Fruit fly (Drosophila melanogaster): ENCODE data around the gene CG31546.

The CG31546 gene

DNA sequence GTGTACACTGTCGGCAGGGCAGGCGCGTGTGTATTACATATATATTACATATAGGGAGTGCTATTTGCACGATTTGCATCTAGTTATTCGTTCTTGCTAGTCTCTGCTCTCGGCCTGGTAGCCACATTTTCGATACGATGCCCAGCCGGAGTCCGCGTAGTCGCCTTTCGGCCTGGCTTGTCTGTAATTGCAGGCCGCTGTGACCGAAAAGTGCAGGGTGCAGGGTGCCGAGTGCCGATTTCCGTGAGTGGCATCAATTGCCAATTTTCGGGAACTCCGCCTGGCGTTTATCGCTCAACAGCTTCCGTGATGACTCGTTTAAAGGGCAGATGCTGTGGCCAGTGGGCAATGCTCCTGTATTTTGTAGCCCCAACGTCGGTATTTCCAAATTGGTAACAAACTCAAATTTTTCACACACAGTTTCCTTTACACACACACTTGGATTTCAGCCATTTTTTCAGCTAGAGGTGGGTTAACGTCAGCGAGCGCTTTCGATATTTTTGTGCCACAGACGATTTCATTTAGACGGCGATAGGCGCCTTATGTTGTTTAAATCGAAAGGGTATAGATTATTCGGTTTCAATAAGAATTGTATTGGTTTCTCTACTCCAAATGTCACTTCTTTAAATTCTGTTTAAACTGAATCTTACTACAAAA, 47.4 kb downstream of the CG31546 start, which contains the start of gene CG2926 (continued):
- TF ChIP-seq NfI (GFP tag; optimal IDR thresholded peaks at IDR 0.05) (no peak), CG18599 (GFP tag; optimal IDR thresholded peaks at IDR 0.05) (no peak), CG17361 (GFP tag; IDR thresholded peaks at IDR 0.05) (no peak), ac (GFP tag; optimal IDR thresholded peaks at IDR 0.05) (no peak), HmgZ (tag; optimal IDR thresholded peaks at IDR 0.05) (peak; percentile 68), tio (GFP tag; optimal IDR thresholded peaks at IDR 0.05) (no peak), rib (GFP tag; IDR thresholded peaks at IDR 0.05) (peak; percentile 57), CTCF (GFP tag; optimal IDR thresholded peaks at IDR 0.05) (no peak), Rx (GFP tag; IDR thresholded peaks at IDR 0.05) (no peak), CG15011 (GFP tag; optimal IDR thresholded peaks at IDR 0.05) (no peak), tap (tag; optimal IDR thresholded peaks at IDR 0.05) (no peak), Nf-YB (GFP tag; optimal IDR thresholded peaks at IDR 0.05) (no peak), mam (GFP tag; optimal IDR thresholded peaks at IDR 0.05) (peak; percentile 70), Sin3A (optimal IDR thresholded peaks at IDR 0.05) (peak; percentile 45), br (optimal IDR thresholded peaks at IDR 0.05) (no peak), gfzf (GFP tag; optimal IDR thresholded peaks at IDR 0.05) (peak; percentile 26), Kr (GFP tag; optimal IDR thresholded peaks at IDR 0.05) (no peak), Hr78 (GFP tag; optimal IDR thresholded peaks at IDR 0.05) (no peak), Atf6 (GFP tag; IDR thresholded peaks at IDR 0.05) (peak; percentile 58), CG34422 (GFP tag; IDR thresholded peaks at IDR 0.05) (peak; percentile 82; the same call in 2 of the 3 replicates), Xrp1 (GFP tag; IDR thresholded peaks at IDR 0.05) (0 out of 2 replicates have a peak, but pooled peaks have one; percentile 15), Dp (GFP tag; optimal IDR thresholded peaks at IDR 0.05) (peak; percentile 64), D19B (GFP tag; optimal IDR thresholded peaks at IDR 0.05) (no peak), inv (GFP tag; IDR thresholded peaks at IDR 0.05; ENCODE audit: partially characterized antibody) (peak; percentile 84), prd (optimal IDR thresholded peaks at IDR 0.05) (no peak), prd (GFP tag; IDR thresholded peaks at IDR 0.05) (peak; percentile 31; the same call in 1 of the 3 replicates), CG1603 (tag; optimal IDR thresholded peaks at IDR 0.05) (no peak), CG2120 (GFP tag; optimal IDR thresholded peaks at IDR 0.05) (peak; percentile 68), sisA (GFP tag; IDR thresholded peaks at IDR 0.05) (no peak), Poxn (GFP tag; IDR thresholded peaks at IDR 0.05) (no peak), CG7556 (GFP tag; optimal IDR thresholded peaks at IDR 0.05) (no peak), CG31441 (GFP tag; IDR thresholded peaks at IDR 0.05) (no peak), Mrtf (GFP tag; IDR thresholded peaks at IDR 0.05) (no peak; the same call in 2 of the 3 replicates), CG5245 (GFP tag; optimal IDR thresholded peaks at IDR 0.05) (peak; percentile 94), Dbx (GFP tag; IDR thresholded peaks at IDR 0.05) (peak; percentile 62), ind (GFP tag; optimal IDR thresholded peaks at IDR 0.05) (no peak), Pdp1 (GFP tag; optimal IDR thresholded peaks at IDR 0.05) (peak in 1 of 2 experiments; percentile 26), D19A (tag; optimal IDR thresholded peaks at IDR 0.05) (peak; percentile 100), ewg (GFP tag; optimal IDR thresholded peaks at IDR 0.05) (no peak), CG2889 (GFP tag; IDR thresholded peaks at IDR 0.05) (no peak), HLHmδ (GFP tag; optimal IDR thresholded peaks at IDR 0.05) (no peak), mirr (GFP tag; optimal IDR thresholded peaks at IDR 0.05) (no peak), dan (GFP tag; IDR thresholded peaks at IDR 0.05) (no peak), CG6175 (GFP tag; IDR thresholded peaks at IDR 0.05) (no peak), CG12744 (GFP tag; optimal IDR thresholded peaks at IDR 0.05) (no peak), CG3847 (GFP tag; IDR thresholded peaks at IDR 0.05) (peak; percentile 42; the same call in 1 of the 2 replicates), zen2 (GFP tag; IDR thresholded peaks at IDR 0.05; ENCODE audit: partially characterized antibody) (peak; percentile 79), CG12942 (GFP tag; optimal IDR thresholded peaks at IDR 0.05) (no peak), CG11504 (tag; optimal IDR thresholded peaks at IDR 0.05) (no peak), CG8359 (GFP tag; optimal IDR thresholded peaks at IDR 0.05; ENCODE audit: borderline replicate concordance) (no peak), gsb (GFP tag; IDR thresholded peaks at IDR 0.05) (0 out of 2 replicates have a peak, but pooled peaks have one; percentile 5)
